In the genomic region with DNA sequence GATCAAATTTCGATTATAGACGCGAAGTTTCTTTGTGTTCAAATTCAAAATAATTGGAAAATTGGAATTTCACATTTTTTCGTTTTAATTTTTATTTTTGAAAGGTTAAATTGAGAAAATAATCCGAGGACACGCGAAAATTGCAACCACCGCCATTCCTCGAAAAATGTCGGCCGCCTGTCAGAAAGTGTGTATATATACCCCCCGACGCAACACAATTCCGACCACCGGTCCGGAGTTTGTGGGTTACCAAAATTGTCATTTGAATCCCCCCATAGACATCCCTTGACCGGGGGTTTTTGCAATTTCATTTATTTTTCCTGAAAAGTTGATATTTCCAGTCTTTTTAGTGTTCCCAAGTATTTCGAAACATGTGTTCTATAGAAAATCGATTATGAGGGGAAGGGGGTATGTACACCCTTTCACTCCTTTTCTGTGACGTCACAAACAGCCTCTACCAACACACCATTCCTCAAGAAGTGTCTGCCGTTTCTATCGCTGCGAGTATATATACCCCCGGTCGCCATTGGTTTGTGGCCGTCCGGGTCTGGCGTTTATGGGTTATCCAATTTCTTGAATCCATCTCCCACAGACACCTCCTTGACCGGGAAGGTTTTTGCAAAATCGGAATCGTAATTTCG, we compare ENCODE assay signal across 3 worm cellular contexts.
TF ChIP-seq lines count a peak whose summit lies in the region.

A gene (minus strand): TSS at position 51 of the 641 bp plus-strand sequence.

TF ChIP-seq in whole organism, L1 larva, 84 proteins besides CTCF, POLR2A, EP300 and RAD21 (continued from another document and continues in another):
- TF ChIP-seq ces-1 (GFP tag; optimal IDR thresholded peaks at IDR 0.05; lab: Kevin White, UChicago) (no peak), F16B12.6 (tag; optimal IDR thresholded peaks at IDR 0.05; lab: Kevin White, UChicago) (peak; percentile 28), blmp-1 (tag; optimal IDR thresholded peaks at IDR 0.05; lab: Kevin White, UChicago) (peak; percentile 48), fkh-10 (GFP tag; optimal IDR thresholded peaks at IDR 0.05; lab: Kevin White, UChicago) (no peak), ceh-88 (GFP tag; IDR thresholded peaks at IDR 0.05; lab: Robert Waterston, UW) (peak; percentile 54; the same call in 1 of the 2 replicates), nhr-71 (tag; optimal IDR thresholded peaks at IDR 0.05; lab: Kevin White, UChicago) (peak; percentile 85), snpc-4 (tag; optimal IDR thresholded peaks at IDR 0.05; lab: Kevin White, UChicago) (peak; percentile 99), aly-2 (tag; optimal IDR thresholded peaks at IDR 0.05; lab: Kevin White, UChicago) (peak; percentile 81), aha-1 (tag; optimal IDR thresholded peaks at IDR 0.05; lab: Kevin White, UChicago) (no peak), ceh-8 (GFP tag; optimal IDR thresholded peaks at IDR 0.05; lab: Kevin White, UChicago) (peak; percentile 64), mep-1 (tag; optimal IDR thresholded peaks at IDR 0.05; lab: Kevin White, UChicago) (peak; percentile 26), rnt-1 (tag; optimal IDR thresholded peaks at IDR 0.05; lab: Kevin White, UChicago) (peak; percentile 71), unc-86 (tag; optimal IDR thresholded peaks at IDR 0.05; lab: Kevin White, UChicago) (peak; percentile 70), snu-23 (GFP tag; optimal IDR thresholded peaks at IDR 0.05; lab: Kevin White, UChicago) (peak; percentile 81), ceh-63 (GFP tag; optimal IDR thresholded peaks at IDR 0.05; lab: Kevin White, UChicago) (no peak), unc-130 (tag; optimal IDR thresholded peaks at IDR 0.05; lab: Kevin White, UChicago) (no peak), mef-2 (tag; optimal IDR thresholded peaks at IDR 0.05; lab: Kevin White, UChicago) (no peak), swsn-7 (tag; optimal IDR thresholded peaks at IDR 0.05; lab: Kevin White, UChicago) (peak; percentile 84), xbp-1 (tag; optimal IDR thresholded peaks at IDR 0.05; lab: Kevin White, UChicago) (peak; percentile 69), fkh-4 (tag; optimal IDR thresholded peaks at IDR 0.05; lab: Kevin White, UChicago; ENCODE audit: borderline replicate concordance) (no peak), zag-1 (tag; optimal IDR thresholded peaks at IDR 0.05; lab: Kevin White, UChicago) (no peak), vab-15 (tag; optimal IDR thresholded peaks at IDR 0.05; lab: Kevin White, UChicago) (peak; percentile 47), Y116A8C.19 (tag; optimal IDR thresholded peaks at IDR 0.05; lab: Kevin White, UChicago; ENCODE audit: borderline replicate concordance) (no peak), fos-1 (tag; optimal IDR thresholded peaks at IDR 0.05; lab: Kevin White, UChicago) (no peak), egl-13 (tag; optimal IDR thresholded peaks at IDR 0.05; lab: Kevin White, UChicago) (peak; percentile 27), alr-1 (tag; optimal IDR thresholded peaks at IDR 0.05; lab: Kevin White, UChicago; ENCODE audit: borderline replicate concordance) (no peak), sptf-1 (tag; optimal IDR thresholded peaks at IDR 0.05; lab: Kevin White, UChicago) (no peak), fkh-8 (tag; optimal IDR thresholded peaks at IDR 0.05; lab: Kevin White, UChicago) (no peak), ama-1 (optimal IDR thresholded peaks at IDR 0.05; lab: Kevin White, UChicago) (no peak), skn-1 (tag; optimal IDR thresholded peaks at IDR 0.05; lab: Kevin White, UChicago) (peak; percentile 61), pax-3 (tag; optimal IDR thresholded peaks at IDR 0.05; lab: Kevin White, UChicago) (peak; percentile 13), nhr-84 (tag; optimal IDR thresholded peaks at IDR 0.05; lab: Kevin White, UChicago) (no peak), unc-30 (tag; optimal IDR thresholded peaks at IDR 0.05; lab: Kevin White, UChicago) (no peak), C04F5.9 (tag; optimal IDR thresholded peaks at IDR 0.05; lab: Kevin White, UChicago) (no peak), nhr-237 (tag; optimal IDR thresholded peaks at IDR 0.05; lab: Kevin White, UChicago) (no peak), nhr-12 (tag; optimal IDR thresholded peaks at IDR 0.05; lab: Kevin White, UChicago) (no peak), jun-1 (tag; optimal IDR thresholded peaks at IDR 0.05; lab: Kevin White, UChicago) (peak; percentile 37), ets-5 (GFP tag; IDR thresholded peaks at IDR 0.05; lab: Robert Waterston, UW) (no peak), tlp-1 (tag; optimal IDR thresholded peaks at IDR 0.05; lab: Kevin White, UChicago) (no peak), ztf-4 (tag; optimal IDR thresholded peaks at IDR 0.05; lab: Kevin White, UChicago) (peak; percentile 51), lin-35 (GFP tag; optimal IDR thresholded peaks at IDR 0.05; lab: Kevin White, UChicago) (peak; percentile 46 to 54), nhr-76 (tag; optimal IDR thresholded peaks at IDR 0.05; lab: Kevin White, UChicago) (no peak)

TF ChIP-seq in whole organism, L3 larva, 47 proteins besides CTCF, POLR2A, EP300 and RAD21 (continued from another document):
- no peak for TF ChIP-seq mml-1 (tag; optimal IDR thresholded peaks at IDR 0.05; lab: Kevin White, UChicago)
- TF ChIP-seq sea-2 (GFP tag; optimal IDR thresholded peaks at IDR 0.05; lab: Kevin White, UChicago), result peak; percentile 52
- TF ChIP-seq fkh-10 (GFP tag; optimal IDR thresholded peaks at IDR 0.05; lab: Kevin White, UChicago), result no peak
- TF ChIP-seq elt-3 (tag; optimal IDR thresholded peaks at IDR 0.05; lab: Kevin White, UChicago), result no peak
- peak; percentile 81 for TF ChIP-seq ztf-4 (tag; optimal IDR thresholded peaks at IDR 0.05; lab: Kevin White, UChicago)
- TF ChIP-seq nhr-43 (tag; optimal IDR thresholded peaks at IDR 0.05; lab: Kevin White, UChicago; ENCODE audit: poor library complexity, severe bottlenecking), result peak; percentile 75
- peak; percentile 64 for TF ChIP-seq aly-2 (tag; optimal IDR thresholded peaks at IDR 0.05; lab: Kevin White, UChicago)
- no peak for TF ChIP-seq ama-1 (optimal IDR thresholded peaks at IDR 0.05; lab: Kevin White, UChicago)
- no peak for TF ChIP-seq ZK546.5 (tag; optimal IDR thresholded peaks at IDR 0.05; lab: Kevin White, UChicago)
- peak; percentile 80 for TF ChIP-seq ceh-28 (tag; optimal IDR thresholded peaks at IDR 0.05; lab: Kevin White, UChicago)
- no peak for TF ChIP-seq daf-12 (tag; optimal IDR thresholded peaks at IDR 0.05; lab: Kevin White, UChicago)
- peak; percentile 46 for TF ChIP-seq ceh-82 (tag; optimal IDR thresholded peaks at IDR 0.05; lab: Kevin White, UChicago)
- TF ChIP-seq R02D3.7 (tag; optimal IDR thresholded peaks at IDR 0.05; lab: Kevin White, UChicago), result no peak
- TF ChIP-seq nhr-237 (tag; optimal IDR thresholded peaks at IDR 0.05; lab: Kevin White, UChicago), result peak; percentile 2
- TF ChIP-seq lin-39 (tag; optimal IDR thresholded peaks at IDR 0.05; lab: Kevin White, UChicago), result peak; percentile 41
- no peak for TF ChIP-seq nhr-28 (tag; optimal IDR thresholded peaks at IDR 0.05; lab: Kevin White, UChicago)
- TF ChIP-seq egl-27 (tag; optimal IDR thresholded peaks at IDR 0.05; lab: Kevin White, UChicago), result no peak
- TF ChIP-seq skn-1 (tag; optimal IDR thresholded peaks at IDR 0.05; lab: Kevin White, UChicago), result peak; percentile 35
- no peak for TF ChIP-seq nhr-12 (tag; optimal IDR thresholded peaks at IDR 0.05; lab: Kevin White, UChicago)
- TF ChIP-seq nhr-67 (tag; optimal IDR thresholded peaks at IDR 0.05; lab: Kevin White, UChicago), result no peak
- TF ChIP-seq eor-1 (tag; optimal IDR thresholded peaks at IDR 0.05; lab: Kevin White, UChicago), result peak in 1 of 2 experiments; percentile 10
- TF ChIP-seq lsy-12 (tag; optimal IDR thresholded peaks at IDR 0.05; lab: Kevin White, UChicago), result peak; percentile 64
- peak; percentile 44 for TF ChIP-seq nhr-23 (tag; optimal IDR thresholded peaks at IDR 0.05; lab: Kevin White, UChicago)
- TF ChIP-seq pha-4 (tag; optimal IDR thresholded peaks at IDR 0.05; lab: Kevin White, UChicago), result peak; percentile 42
- no peak for TF ChIP-seq fkh-2 (tag; optimal IDR thresholded peaks at IDR 0.05; lab: Kevin White, UChicago)
- peak; percentile 1 for TF ChIP-seq egl-5 (tag; optimal IDR thresholded peaks at IDR 0.05; lab: Kevin White, UChicago)
- TF ChIP-seq tbx-2 (tag; optimal IDR thresholded peaks at IDR 0.05; lab: Kevin White, UChicago), result peak; percentile 49
- TF ChIP-seq unc-62 (GFP tag; optimal IDR thresholded peaks at IDR 0.05; lab: Kevin White, UChicago), result no peak
- no peak for TF ChIP-seq ceh-16 (tag; optimal IDR thresholded peaks at IDR 0.05; lab: Kevin White, UChicago)

TF ChIP-seq in whole organism, young adult, 124 proteins besides CTCF, POLR2A, EP300 and RAD21 (continued from another document and continues in another):
- TF ChIP-seq ama-1 (optimal IDR thresholded peaks at IDR 0.05; lab: Kevin White, UChicago) (no peak), ama-1 (GFP tag; optimal IDR thresholded peaks at IDR 0.05; lab: Kevin White, UChicago) (peak in 1 of 2 experiments; percentile 49), aptf-2 (GFP tag; conservative IDR thresholded peaks at IDR 0.05; lab: Robert Waterston, UW) (no peak), sdz-38 (tag; optimal IDR thresholded peaks at IDR 0.05; lab: Kevin White, UChicago) (no peak), akir-1 (GFP tag; optimal IDR thresholded peaks at IDR 0.05; lab: Kevin White, UChicago) (no peak), egl-44 (GFP tag; IDR thresholded peaks at IDR 0.05; lab: Robert Waterston, UW) (no peak), ztf-25 (GFP tag; IDR thresholded peaks at IDR 0.05; lab: Robert Waterston, UW) (0 out of 2 replicates have a peak, but pooled peaks have one; percentile 4), B0336.3 (GFP tag; IDR thresholded peaks at IDR 0.05; lab: Robert Waterston, UW) (no peak; the same call in 1 of the 2 replicates), nfyb-1 (GFP tag; IDR thresholded peaks at IDR 0.05; lab: Robert Waterston, UW) (peak; percentile 82), pha-4 (tag; optimal IDR thresholded peaks at IDR 0.05; lab: Kevin White, UChicago) (no peak), snpc-1.3 (tag; optimal IDR thresholded peaks at IDR 0.05; lab: Kevin White, UChicago; ENCODE audit: insufficient read depth) (peak; percentile 76), F55B11.4 (tag; optimal IDR thresholded peaks at IDR 0.05; lab: Kevin White, UChicago; ENCODE audit: borderline replicate concordance, insufficient read depth) (no peak), Y53G8AR.9 (GFP tag; conservative IDR thresholded peaks at IDR 0.05; lab: Robert Waterston, UW) (peak; percentile 44; the same call in 1 of the 2 replicates), repo-1 (tag; optimal IDR thresholded peaks at IDR 0.05; lab: Kevin White, UChicago) (peak; percentile 84), hmg-1.2 (GFP tag; IDR thresholded peaks at IDR 0.05; lab: Robert Waterston, UW) (peak; percentile 60; the same call in 1 of the 2 replicates), rcor-1 (GFP tag; IDR thresholded peaks at IDR 0.05; lab: Robert Waterston, UW) (0 out of 2 replicates have a peak, but pooled peaks have one; percentile 10), unc-130 (GFP tag; optimal IDR thresholded peaks at IDR 0.05; lab: Kevin White, UChicago) (peak; percentile 20), ZK185.1 (tag; optimal IDR thresholded peaks at IDR 0.05; lab: Kevin White, UChicago; ENCODE audit: poor library complexity, severe bottlenecking) (peak; percentile 91), nhr-179 (tag; optimal IDR thresholded peaks at IDR 0.05; lab: Kevin White, UChicago) (no peak), madf-10 (tag; optimal IDR thresholded peaks at IDR 0.05; lab: Kevin White, UChicago) (peak; percentile 7), lin-54 (GFP tag; optimal IDR thresholded peaks at IDR 0.05; lab: Kevin White, UChicago) (peak; percentile 55), hrde-1 (tag; optimal IDR thresholded peaks at IDR 0.05; lab: Kevin White, UChicago; ENCODE audit: borderline replicate concordance) (no peak), mel-28 (tag; optimal IDR thresholded peaks at IDR 0.05; lab: Kevin White, UChicago; ENCODE audit: borderline replicate concordance) (peak; percentile 58), let-526 (GFP tag; IDR thresholded peaks at IDR 0.05; lab: Robert Waterston, UW) (no peak), unc-62 (GFP tag; optimal IDR thresholded peaks at IDR 0.05; lab: Kevin White, UChicago) (peak; percentile 0), athp-1 (tag; optimal IDR thresholded peaks at IDR 0.05; lab: Kevin White, UChicago) (peak; percentile 42), hsf-1 (GFP tag; IDR thresholded peaks at IDR 0.05; lab: Robert Waterston, UW) (0 out of 2 replicates have a peak, but pooled peaks have one; percentile 22), atf-7 (tag; optimal IDR thresholded peaks at IDR 0.05; lab: Kevin White, UChicago) (peak; percentile 80), T07F8.4 (tag; optimal IDR thresholded peaks at IDR 0.05; lab: Kevin White, UChicago) (peak; percentile 49), C17E4.6 (GFP tag; IDR thresholded peaks at IDR 0.05; lab: Robert Waterston, UW) (no peak), nhr-80 (tag; optimal IDR thresholded peaks at IDR 0.05; lab: Kevin White, UChicago) (no peak), somi-1 (GFP tag; optimal IDR thresholded peaks at IDR 0.05; lab: Kevin White, UChicago) (peak; percentile 56), ceh-79 (tag; optimal IDR thresholded peaks at IDR 0.05; lab: Kevin White, UChicago) (no peak), mxl-1 (tag; optimal IDR thresholded peaks at IDR 0.05; lab: Kevin White, UChicago) (no peak), him-1 (tag; optimal IDR thresholded peaks at IDR 0.05; lab: Kevin White, UChicago) (no peak), dpl-1 (GFP tag; optimal IDR thresholded peaks at IDR 0.05; lab: Kevin White, UChicago) (no peak), hmg-20 (GFP tag; IDR thresholded peaks at IDR 0.05; lab: Robert Waterston, UW) (no peak), B0035.1 (tag; optimal IDR thresholded peaks at IDR 0.05; lab: Kevin White, UChicago) (peak; percentile 49), F33H1.4 (GFP tag; IDR thresholded peaks at IDR 0.05; lab: Robert Waterston, UW) (no peak), F57C9.4 (tag; optimal IDR thresholded peaks at IDR 0.05; lab: Kevin White, UChicago) (no peak), ets-4 (GFP tag; optimal IDR thresholded peaks at IDR 0.05; lab: Kevin White, UChicago) (no peak), Y67H2A.10 (GFP tag; conservative IDR thresholded peaks at IDR 0.05; lab: Robert Waterston, UW) (no peak), nfya-1 (tag; optimal IDR thresholded peaks at IDR 0.05; lab: Kevin White, UChicago; ENCODE audit: borderline replicate concordance, insufficient read depth) (no peak), lin-26 (GFP tag; IDR thresholded peaks at IDR 0.05; lab: Robert Waterston, UW) (peak; percentile 69; the same call in 1 of the 2 replicates), ztf-28 (GFP tag; IDR thresholded peaks at IDR 0.05; lab: Robert Waterston, UW) (no peak), attf-6 (GFP tag; IDR thresholded peaks at IDR 0.05; lab: Robert Waterston, UW) (no peak), ztf-22 (GFP tag; optimal IDR thresholded peaks at IDR 0.05; lab: Kevin White, UChicago) (peak; percentile 21), F10E7.11 (tag; optimal IDR thresholded peaks at IDR 0.05; lab: Kevin White, UChicago) (no peak), bed-2 (GFP tag; IDR thresholded peaks at IDR 0.05; lab: Robert Waterston, UW) (0 out of 2 replicates have a peak, but pooled peaks have one; percentile 6), xnd-1 (tag; optimal IDR thresholded peaks at IDR 0.05; lab: Kevin White, UChicago) (peak; percentile 39), tlf-1 (GFP tag; optimal IDR thresholded peaks at IDR 0.05; lab: Kevin White, UChicago) (peak; percentile 45), bed-1 (GFP tag; IDR thresholded peaks at IDR 0.05; lab: Robert Waterston, UW) (0 out of 2 replicates have a peak, but pooled peaks have one; percentile 19), rpc-1 (optimal IDR thresholded peaks at IDR 0.05; lab: Kevin White, UChicago) (peak; percentile 88), rpc-1 (tag; optimal IDR thresholded peaks at IDR 0.05; lab: Kevin White, UChicago) (peak; percentile 73), madf-8 (GFP tag; conservative IDR thresholded peaks at IDR 0.05; lab: Robert Waterston, UW) (no peak), snpc-1.1 (tag; optimal IDR thresholded peaks at IDR 0.05; lab: Kevin White, UChicago; ENCODE audit: insufficient read depth) (peak; percentile 92), madf-3 (GFP tag; IDR thresholded peaks at IDR 0.05; lab: Robert Waterston, UW) (no peak), lin-35 (GFP tag; optimal IDR thresholded peaks at IDR 0.05; lab: Kevin White, UChicago) (peak in 1 of 3 experiments; percentile 65), F39B2.1 (GFP tag; IDR thresholded peaks at IDR 0.05; lab: Robert Waterston, UW) (no peak), cebp-2 (GFP tag; IDR thresholded peaks at IDR 0.05; lab: Robert Waterston, UW) (0 out of 2 replicates have a peak, but pooled peaks have one; percentile 71)
